Worm (Caenorhabditis elegans) whole organism, L3 larva: ENCODE measurements around the gene elo-7.

Experiments used
- ceh-82 ChIP-seq: fragments of 150-350 bp; optimal IDR thresholded peaks from 2 replicates; lab custom pipeline; 2014; ENCODE audit warnings: missing biosample characterization, missing genetic modification characterization
- daf-12 ChIP-seq: fragments of 150-350 bp; optimal IDR thresholded peaks from 2 replicates; lab custom pipeline; 2014; ENCODE audit warnings: missing biosample characterization, missing genetic modification reagents, missing genetic modification characterization
- elt-2 ChIP-seq: sonication (generic microtip); optimal IDR thresholded peaks from 2 replicates; lab custom pipeline; 2016; ENCODE audit warnings: missing genetic modification reagents, mild to moderate bottlenecking, missing genetic modification characterization, missing compliant biosample characterization
- fos-1 ChIP-seq: fragments of 150-350 bp; optimal IDR thresholded peaks from 2 replicates; lab custom pipeline; 2014; ENCODE audit warnings: missing biosample characterization, missing genetic modification characterization
- lin-15B ChIP-seq: fragments of 150-350 bp; optimal IDR thresholded peaks from 2 replicates; lab custom pipeline; 2014; ENCODE audit warnings: missing biosample characterization, missing genetic modification characterization
- nhr-12 ChIP-seq: fragments of 150-350 bp; optimal IDR thresholded peaks from 2 replicates; lab custom pipeline; 2014; ENCODE audit warnings: missing biosample characterization, missing genetic modification characterization
- nhr-25 ChIP-seq: sonication (generic microtip); optimal IDR thresholded peaks from 2 replicates; lab custom pipeline; 2017; ENCODE audit warnings: missing biosample characterization, missing genetic modification characterization
- pha-4 ChIP-seq: fragments of 150-350 bp; optimal IDR thresholded peaks from 2 replicates; lab custom pipeline; 2014; ENCODE audit warnings: missing biosample characterization, missing genetic modification reagents, missing genetic modification characterization
- pqm-1 ChIP-seq: fragments of 150-350 bp; optimal IDR thresholded peaks from 2 replicates; lab custom pipeline; 2017; ENCODE audit warnings: missing biosample characterization, missing genetic modification characterization, inconsistent platforms

- TF ChIP-seq nhr-12 (tag; lab: Kevin White, UChicago) (no peak), elt-2 (tag; lab: Kevin White, UChicago) (no peak), lin-15B (tag; lab: Kevin White, UChicago) (no peak), pha-4 (tag; lab: Kevin White, UChicago) (no peak), fos-1 (tag; lab: Kevin White, UChicago) (no peak), pqm-1 (tag; lab: Kevin White, UChicago) (no peak), daf-12 (tag; lab: Kevin White, UChicago) (no peak), ceh-82 (tag; lab: Kevin White, UChicago) (no peak), nhr-25 (tag; lab: Kevin White, UChicago) (no peak)
Measured at ce11 chrIV:9536124-9536523, 6.4 kb downstream of the elo-7 start.
